Fruit fly (Drosophila melanogaster): Measurements from ENCODE around the gene CG3097.

Gene CG3097

DNA sequence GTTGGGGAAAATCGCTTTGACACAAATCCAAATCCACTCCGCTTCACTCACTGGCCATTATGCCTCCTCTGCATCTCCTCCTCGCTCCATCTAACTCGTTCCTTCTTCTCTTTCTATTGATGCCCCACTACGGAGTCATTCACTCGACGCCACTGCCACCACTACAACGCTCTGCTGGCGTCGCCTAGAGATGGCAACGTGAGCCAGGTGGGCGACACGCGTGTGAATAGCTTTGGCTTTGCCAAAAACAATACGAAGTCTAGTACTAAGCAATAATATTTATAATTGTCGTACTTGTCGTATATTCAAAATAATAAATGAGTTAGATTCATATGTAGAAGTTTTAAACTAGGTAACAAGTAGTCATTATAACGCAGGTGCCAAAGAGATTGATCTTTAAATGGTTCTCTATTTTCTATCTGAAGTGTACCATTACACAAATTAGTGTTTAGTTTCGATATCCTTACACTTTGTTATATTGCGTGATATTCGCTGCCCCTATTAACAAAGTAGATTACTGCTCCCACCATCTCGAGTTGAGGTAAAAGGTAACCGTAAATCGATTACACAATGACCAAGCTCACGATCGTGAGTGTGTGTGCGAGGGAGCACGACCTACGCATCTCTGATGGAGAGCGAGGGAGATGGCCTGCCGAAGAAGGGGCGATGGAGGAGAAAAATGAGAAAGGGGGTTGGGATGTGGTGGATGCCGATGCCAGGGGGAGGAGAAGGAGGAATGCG is 25.4 kb downstream of the CG3097 start (continued):
- peak; percentile 21 for TF ChIP-seq Eip75B (GFP tag; optimal IDR thresholded peaks at IDR 0.05)
- TF ChIP-seq CG15336 (GFP tag; IDR thresholded peaks at IDR 0.05): peak; percentile 42; the same call in 1 of the 2 replicates
- TF ChIP-seq net (GFP tag; optimal IDR thresholded peaks at IDR 0.05): peak; percentile 27
- TF ChIP-seq achi (GFP tag; optimal IDR thresholded peaks at IDR 0.05): no peak
- peak; percentile 38 for TF ChIP-seq OdsH (GFP tag; optimal IDR thresholded peaks at IDR 0.05)
- peak; percentile 27 for TF ChIP-seq acj6 (GFP tag; optimal IDR thresholded peaks at IDR 0.05)
- TF ChIP-seq topi (GFP tag; optimal IDR thresholded peaks at IDR 0.05): peak; percentile 39
- no peak for TF ChIP-seq CG11294 (GFP tag; IDR thresholded peaks at IDR 0.05)
- peak; percentile 52 for TF ChIP-seq CG32006 (GFP tag; optimal IDR thresholded peaks at IDR 0.05)
- no peak for TF ChIP-seq Ets21C (GFP tag; optimal IDR thresholded peaks at IDR 0.05)
- TF ChIP-seq Eip78C (GFP tag): peak; percentile 80
- TF ChIP-seq pdm3 (GFP tag; optimal IDR thresholded peaks at IDR 0.05): peak; percentile 37
- no peak for TF ChIP-seq Eip93F (GFP tag; optimal IDR thresholded peaks at IDR 0.05)
- TF ChIP-seq lz (GFP tag; optimal IDR thresholded peaks at IDR 0.05): peak; percentile 38
- TF ChIP-seq CG6854 (GFP tag; optimal IDR thresholded peaks at IDR 0.05): no peak
- TF ChIP-seq Met (GFP tag; optimal IDR thresholded peaks at IDR 0.05): peak; percentile 43
- 0 out of 2 replicates have a peak, but pooled peaks have one; percentile 28 for TF ChIP-seq Gug (GFP tag; IDR thresholded peaks at IDR 0.05)
- peak; percentile 22 for TF ChIP-seq CG10631 (GFP tag; optimal IDR thresholded peaks at IDR 0.05)
- TF ChIP-seq CG8119 (GFP tag; IDR thresholded peaks at IDR 0.05): 0 out of 3 replicates have a peak, but pooled peaks have one; percentile 30
- no peak for TF ChIP-seq CG6792 (GFP tag; optimal IDR thresholded peaks at IDR 0.05)
- TF ChIP-seq CG6276 (GFP tag; optimal IDR thresholded peaks at IDR 0.05): peak; percentile 21
- TF ChIP-seq Blimp-1 (GFP tag; optimal IDR thresholded peaks at IDR 0.05): no peak
- TF ChIP-seq CG8319 (GFP tag; optimal IDR thresholded peaks at IDR 0.05): no peak
- no peak for TF ChIP-seq ss (GFP tag; optimal IDR thresholded peaks at IDR 0.05)
- peak; percentile 32 for TF ChIP-seq cyc (GFP tag; optimal IDR thresholded peaks at IDR 0.05)
- no peak for TF ChIP-seq CG8632 (GFP tag; optimal IDR thresholded peaks at IDR 0.05)
- no peak for TF ChIP-seq Sox102F (GFP tag; optimal IDR thresholded peaks at IDR 0.05)
- TF ChIP-seq CG3919 (GFP tag; optimal IDR thresholded peaks at IDR 0.05): no peak

DNA sequence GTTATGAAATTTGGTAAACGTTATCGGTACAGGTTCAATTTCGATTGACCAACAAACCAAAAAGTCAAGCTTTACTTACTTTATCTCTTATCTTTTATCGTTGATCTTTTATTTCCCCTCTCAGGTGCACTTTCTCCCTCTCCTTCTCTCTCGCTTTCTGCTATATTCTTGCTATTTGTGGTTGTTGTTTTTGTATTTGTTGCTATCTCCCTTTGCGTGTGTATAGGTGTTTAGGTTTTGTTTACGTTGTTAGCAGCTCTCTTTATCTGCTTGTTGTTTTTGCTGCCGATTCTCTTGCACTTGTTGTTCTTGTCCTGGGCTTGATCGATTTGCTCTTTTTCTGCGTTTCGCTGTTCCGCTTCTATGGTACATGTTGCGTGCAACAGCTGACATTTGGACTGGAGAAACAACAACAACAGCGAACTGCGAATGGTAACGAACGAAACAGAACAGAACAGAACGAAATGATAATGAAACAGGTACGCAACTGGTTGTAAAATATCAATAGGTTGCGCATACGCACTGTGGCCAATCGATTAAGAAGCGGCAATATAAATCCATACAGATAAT is 26.2 kb downstream of the CG3097 start:
- peak; percentile 54 for TF ChIP-seq fkh (GFP tag; optimal IDR thresholded peaks at IDR 0.05)
- TF ChIP-seq ss (GFP tag; optimal IDR thresholded peaks at IDR 0.05): peak in 1 of 2 experiments; percentile 53
- TF ChIP-seq CG11902 (GFP tag; optimal IDR thresholded peaks at IDR 0.05): no peak
- 0 out of 3 replicates have a peak, but pooled peaks have one; percentile 11 for TF ChIP-seq CG6163 (GFP tag; IDR thresholded peaks at IDR 0.05)
- no peak for TF ChIP-seq CG16779 (tag; optimal IDR thresholded peaks at IDR 0.05)
- TF ChIP-seq cyc (GFP tag; optimal IDR thresholded peaks at IDR 0.05): no peak

DNA sequence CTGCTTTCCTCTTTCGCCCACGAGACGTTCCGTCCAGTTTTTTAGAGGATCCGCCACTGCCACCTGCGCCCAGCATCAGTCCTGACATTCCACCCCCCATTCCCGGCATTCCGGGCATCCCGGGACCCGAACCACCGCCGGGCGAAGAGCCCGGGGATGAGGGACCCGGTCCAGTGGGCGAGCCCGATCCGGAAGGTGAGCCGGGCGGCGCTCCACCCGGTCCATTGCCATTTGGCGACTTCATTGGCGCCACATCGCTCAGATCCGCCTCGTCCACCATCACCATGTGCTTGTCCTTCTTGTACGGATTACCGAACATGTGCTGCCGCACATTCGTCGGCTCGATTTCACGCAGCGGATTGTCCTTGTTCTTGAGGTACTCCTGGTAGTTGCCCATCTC is 29.0 kb downstream of the CG3097 start:
- TF ChIP-seq topi (GFP tag; optimal IDR thresholded peaks at IDR 0.05) (no peak), CG11762 (GFP tag; optimal IDR thresholded peaks at IDR 0.05; ENCODE audit: insufficient read depth) (no peak), CG10631 (GFP tag; optimal IDR thresholded peaks at IDR 0.05) (no peak), dac (GFP tag; optimal IDR thresholded peaks at IDR 0.05) (no peak), dsx (GFP tag; optimal IDR thresholded peaks at IDR 0.05; ENCODE audit: poor library complexity, severe bottlenecking) (no peak), Met (GFP tag; optimal IDR thresholded peaks at IDR 0.05) (no peak), CG1621 (tag; optimal IDR thresholded peaks at IDR 0.05) (no peak), CG6276 (GFP tag; optimal IDR thresholded peaks at IDR 0.05) (no peak), CG11902 (GFP tag; optimal IDR thresholded peaks at IDR 0.05) (no peak), CG32006 (GFP tag; optimal IDR thresholded peaks at IDR 0.05) (no peak), CG3919 (GFP tag; optimal IDR thresholded peaks at IDR 0.05) (no peak), CG34406 (GFP tag; optimal IDR thresholded peaks at IDR 0.05) (no peak), Eip93F (GFP tag; optimal IDR thresholded peaks at IDR 0.05) (no peak), svp (GFP tag) (no peak)
